Fruit fly (Drosophila melanogaster) whole organism, embryonic: ENCODE data around the gene CG12990.

Experiments used
- Abd-B ChIP-seq: fragments of 200-800 bp; sonication (Bioruptor generic); optimal IDR thresholded peaks from 2 replicates; lab custom pipeline; 2018; ENCODE audit warnings: missing biosample characterization, mild to moderate bottlenecking, missing genetic modification characterization, moderate library complexity
- B-H2 ChIP-seq: fragments of 200-800 bp; sonication (Bioruptor generic); optimal IDR thresholded peaks from 2 replicates; lab custom pipeline; 2018; ENCODE audit warnings: missing biosample characterization, mild to moderate bottlenecking, missing genetic modification characterization
- CG11696 ChIP-seq: fragments of 200-800 bp; sonication (Bioruptor generic); IDR thresholded peaks from 2 replicates; pipeline ENCODE4 v1.3.6; 2022; ENCODE audit warnings: missing biosample characterization, missing genetic modification characterization
- CG1603 ChIP-seq: fragments of 200-800 bp; sonication (Bioruptor generic); optimal IDR thresholded peaks from 2 replicates; lab custom pipeline; 2019; ENCODE audit warnings: missing biosample characterization, mild to moderate bottlenecking, missing genetic modification characterization, moderate library complexity
- CG17328 ChIP-seq: fragments of 200-800 bp; sonication (Bioruptor generic); IDR thresholded peaks from 2 replicates; pipeline ENCODE4 v1.3.6; 2022; ENCODE audit warnings: missing biosample characterization, missing genetic modification characterization
- CG17385 ChIP-seq: fragments of 200-800 bp; sonication (Bioruptor generic); optimal IDR thresholded peaks from 3 replicates; lab custom pipeline; 2018; ENCODE audit warnings: missing biosample characterization, mild to moderate bottlenecking, missing genetic modification characterization
- CG18619 ChIP-seq: fragments of 200-800 bp; sonication (Bioruptor generic); optimal IDR thresholded peaks from 3 replicates; lab custom pipeline; 2017; ENCODE audit warnings: missing biosample characterization, mild to moderate bottlenecking, missing genetic modification characterization
- CG2202 ChIP-seq: fragments of 200-800 bp; sonication (Bioruptor generic); optimal IDR thresholded peaks from 2 replicates; lab custom pipeline; 2018; ENCODE audit warnings: missing biosample characterization, mild to moderate bottlenecking, missing genetic modification characterization
- CG2712 ChIP-seq: fragments of 200-800 bp; optimal IDR thresholded peaks from 3 replicates; lab custom pipeline; 2019; ENCODE audit warnings: missing biosample characterization, mild to moderate bottlenecking, missing genetic modification characterization, moderate library complexity
- CG30431 ChIP-seq: fragments of 200-800 bp; sonication (Bioruptor generic); optimal IDR thresholded peaks from 2 replicates; lab custom pipeline; 2017; ENCODE audit warnings: missing biosample characterization, missing genetic modification characterization
- CG34422 ChIP-seq: fragments of 200-800 bp; sonication (Bioruptor generic); IDR thresholded peaks from 3 replicates; pipeline ENCODE4 v1.3.6; 2022; ENCODE audit warnings: missing biosample characterization, missing genetic modification characterization
- CG3995 ChIP-seq: fragments of 200-800 bp; sonication (Bioruptor generic); optimal IDR thresholded peaks from 3 replicates; lab custom pipeline; 2016; ENCODE audit warnings: missing biosample characterization, missing genetic modification characterization
- CG4617 ChIP-seq: fragments of 200-800 bp; sonication (Bioruptor generic); optimal IDR thresholded peaks from 3 replicates; lab custom pipeline; 2016; ENCODE audit warnings: missing biosample characterization, missing genetic modification characterization, borderline replicate concordance
- CG6683 ChIP-seq: fragments of 200-800 bp; sonication (Bioruptor generic); optimal IDR thresholded peaks from 2 replicates; lab custom pipeline; 2017; ENCODE audit warnings: missing biosample characterization, mild to moderate bottlenecking, missing genetic modification characterization, missing genetic modification reagents
- CG7556 ChIP-seq: fragments of 200-800 bp; sonication (Bioruptor generic); optimal IDR thresholded peaks from 2 replicates; lab custom pipeline; 2017; ENCODE audit warnings: missing biosample characterization, mild to moderate bottlenecking, missing genetic modification characterization
- CG7963 ChIP-seq: fragments of 200-800 bp; sonication (Bioruptor generic); IDR thresholded peaks from 3 replicates; pipeline ENCODE4 v1.3.6; 2022; ENCODE audit warnings: missing biosample characterization, missing genetic modification characterization; ENCODE audit not compliant: partially characterized antibody
- CG8765 ChIP-seq: fragments of 200-800 bp; sonication (Bioruptor generic); IDR thresholded peaks from 2 replicates; pipeline ENCODE4 v1.3.6; 2022; ENCODE audit warnings: missing biosample characterization, missing genetic modification characterization
- CG9609 ChIP-seq: fragments of 200-800 bp; sonication (Bioruptor generic); optimal IDR thresholded peaks from 3 replicates; lab custom pipeline; 2016; ENCODE audit warnings: missing biosample characterization, missing genetic modification characterization
- CG9727 ChIP-seq: fragments of 200-800 bp; sonication (Bioruptor generic); optimal IDR thresholded peaks from 3 replicates; lab custom pipeline; 2017; ENCODE audit warnings: missing biosample characterization, mild to moderate bottlenecking, missing genetic modification characterization
- CG9797 ChIP-seq: fragments of 200-800 bp; sonication (Bioruptor generic); optimal IDR thresholded peaks from 3 replicates; lab custom pipeline; 2018; ENCODE audit warnings: missing biosample characterization, mild to moderate bottlenecking, missing genetic modification characterization
- CG9932 ChIP-seq: fragments of 200-800 bp; sonication (Bioruptor generic); IDR thresholded peaks from 2 replicates; pipeline ENCODE4 v1.3.6; 2022; ENCODE audit warnings: missing biosample characterization, missing genetic modification characterization
- Hey ChIP-seq: fragments of 200-800 bp; sonication (Bioruptor generic); optimal IDR thresholded peaks from 3 replicates; lab custom pipeline; 2018; ENCODE audit warnings: missing biosample characterization, mild to moderate bottlenecking, missing genetic modification characterization
- Hr51 ChIP-seq, 2 experiments: fragments of 200-800 bp; sonication (Bioruptor generic); optimal IDR thresholded peaks; 2 replicates in 1 of 2; 3 replicates in 1 of 2; lab custom pipeline; 2016 to 2018; ENCODE audit warnings: missing biosample characterization in 2 of 2, missing genetic modification characterization in 2 of 2, mild to moderate bottlenecking in 1 of 2, moderate library complexity in 1 of 2
- Lpt ChIP-seq: fragments of >200 bp; optimal IDR thresholded peaks from 2 replicates; lab custom pipeline; 2018; ENCODE audit warnings: missing biosample characterization, missing genetic modification characterization
- MBD-R2 ChIP-seq: fragments of 200-800 bp; sonication (Bioruptor generic); IDR thresholded peaks from 2 replicates; pipeline ENCODE4 v1.3.6; 2022; ENCODE audit warnings: missing biosample characterization, missing genetic modification characterization
- MESR4 ChIP-seq: fragments of 200-800 bp; sonication (Bioruptor generic); optimal IDR thresholded peaks from 2 replicates; lab custom pipeline; 2018; ENCODE audit warnings: missing biosample characterization, mild to moderate bottlenecking, missing genetic modification characterization, moderate library complexity
- Med ChIP-seq: fragments of 200-800 bp; sonication (Bioruptor generic); peaks from one replicate; lab custom pipeline; 2016; ENCODE audit warnings: missing biosample characterization, missing genetic modification characterization, mild to moderate bottlenecking, inconsistent platforms, moderate library complexity
- Mes4 ChIP-seq: fragments of 200-800 bp; sonication (Bioruptor generic); optimal IDR thresholded peaks from 2 replicates; lab custom pipeline; 2016; ENCODE audit warnings: missing biosample characterization, missing genetic modification characterization
- PHDP ChIP-seq: fragments of 200-800 bp; sonication (Bioruptor generic); optimal IDR thresholded peaks from 3 replicates; lab custom pipeline; 2018; ENCODE audit warnings: missing biosample characterization, mild to moderate bottlenecking, missing genetic modification characterization, moderate library complexity
- Sox100B ChIP-seq: fragments of 200-800 bp; sonication (Bioruptor generic); optimal IDR thresholded peaks from 3 replicates; lab custom pipeline; 2018; ENCODE audit warnings: missing biosample characterization, mild to moderate bottlenecking, missing genetic modification characterization
- Ssrp ChIP-seq: fragments of 200-800 bp; sonication (Bioruptor generic); optimal IDR thresholded peaks from 2 replicates; lab custom pipeline; 2018; ENCODE audit warnings: missing biosample characterization, mild to moderate bottlenecking, missing genetic modification characterization, moderate library complexity
- Vsx1 ChIP-seq: fragments of 200-800 bp; sonication (Bioruptor generic); optimal IDR thresholded peaks from 2 replicates; lab custom pipeline; 2017; ENCODE audit warnings: missing biosample characterization, mild to moderate bottlenecking, missing genetic modification characterization, missing genetic modification reagents
- cas ChIP-seq: fragments of 200-800 bp; sonication (Bioruptor generic); IDR thresholded peaks from 2 replicates; pipeline ENCODE4 v1.3.6; 2022; ENCODE audit warnings: missing biosample characterization, missing genetic modification characterization
- ci ChIP-seq: fragments of 200-800 bp; sonication (Bioruptor generic); IDR thresholded peaks from 3 replicates; pipeline ENCODE4 v1.3.6; 2022; ENCODE audit warnings: missing biosample characterization, missing genetic modification characterization
- crc ChIP-seq: fragments of 200-800 bp; sonication (Bioruptor generic); optimal IDR thresholded peaks from 2 replicates; lab custom pipeline; 2016; ENCODE audit warnings: missing biosample characterization, missing genetic modification characterization
- dm ChIP-seq: fragments of 200-800 bp; sonication (Bioruptor generic); optimal IDR thresholded peaks from 3 replicates; lab custom pipeline; 2016; ENCODE audit warnings: missing biosample characterization, missing genetic modification characterization
- gce ChIP-seq: fragments of 200-800 bp; sonication (Bioruptor generic); IDR thresholded peaks from 3 replicates; pipeline ENCODE4 v1.3.6; 2022; ENCODE audit warnings: missing biosample characterization, missing genetic modification characterization
- gcm2 ChIP-seq: fragments of 200-800 bp; sonication (Bioruptor generic); optimal IDR thresholded peaks from 2 replicates; lab custom pipeline; 2016; ENCODE audit warnings: missing biosample characterization, missing genetic modification characterization
- gfzf ChIP-seq: fragments of 200-800 bp; sonication (Bioruptor generic); optimal IDR thresholded peaks from 2 replicates; lab custom pipeline; 2016; ENCODE audit warnings: missing biosample characterization, mild to moderate bottlenecking, missing genetic modification characterization, moderate library complexity
- ken ChIP-seq: fragments of 200-800 bp; sonication (Bioruptor generic); IDR thresholded peaks from 3 replicates; pipeline ENCODE4 v1.3.6; 2022; ENCODE audit warnings: missing biosample characterization, missing genetic modification characterization
- maf-S ChIP-seq: fragments of 200-800 bp; sonication (Bioruptor generic); optimal IDR thresholded peaks from 2 replicates; lab custom pipeline; 2016; ENCODE audit warnings: missing biosample characterization, missing genetic modification characterization
- otp ChIP-seq: fragments of 200-800 bp; sonication (Bioruptor generic); IDR thresholded peaks from 3 replicates; pipeline ENCODE4, ENCODE4 v1.3.6; 2022; ENCODE audit warnings: missing biosample characterization, missing genetic modification characterization
- p53 ChIP-seq: fragments of 200-800 bp; sonication (Bioruptor generic); optimal IDR thresholded peaks from 2 replicates; lab custom pipeline; 2016; ENCODE audit warnings: missing biosample characterization, missing genetic modification characterization
- pan ChIP-seq, 4 experiments: fragments of >200 bp in 3 of 4; fragments of 200-800 bp in 1 of 4; sonication (Bioruptor generic) in 1 of 4; optimal IDR thresholded peaks in 3 of 4; IDR thresholded peaks in 1 of 4; 2 replicates each; pipeline versions ENCODE4 v1.3.6 to Lab custom; 2017 to 2022; ENCODE audit warnings: missing biosample characterization in 2 of 4, missing genetic modification characterization in 2 of 4, mixed read lengths in 1 of 4
- psq ChIP-seq: fragments of 200-800 bp; sonication (Bioruptor generic); optimal IDR thresholded peaks from 2 replicates; lab custom pipeline; 2017; ENCODE audit warnings: missing biosample characterization, missing genetic modification characterization
- pum ChIP-seq: fragments of 200-800 bp; sonication (Bioruptor generic); optimal IDR thresholded peaks from 2 replicates; lab custom pipeline; 2016; ENCODE audit warnings: missing biosample characterization, missing genetic modification characterization
- pzg ChIP-seq: fragments of 200-800 bp; sonication (Bioruptor generic); optimal IDR thresholded peaks from 3 replicates; lab custom pipeline; 2018; ENCODE audit warnings: missing biosample characterization, mild to moderate bottlenecking, missing genetic modification characterization, moderate library complexity
- rib ChIP-seq: fragments of 200-800 bp; sonication (Bioruptor generic); IDR thresholded peaks from 2 replicates; pipeline ENCODE4 v1.3.6; 2022; ENCODE audit warnings: missing biosample characterization, missing genetic modification characterization
- scrt ChIP-seq: fragments of 200-800 bp; sonication (Bioruptor generic); optimal IDR thresholded peaks from 2 replicates; lab custom pipeline; 2018; ENCODE audit warnings: missing biosample characterization, mild to moderate bottlenecking, missing genetic modification characterization, moderate library complexity
- sna ChIP-seq: fragments of 200-800 bp; sonication (Bioruptor generic); IDR thresholded peaks from 2 replicates; pipeline ENCODE4 v1.3.6; 2022; ENCODE audit warnings: missing biosample characterization, missing genetic modification characterization; ENCODE audit not compliant: partially characterized antibody

The CG12990 gene

dm6 chrX:17657050-17657696, 14.5 kb downstream of the CG12990 start, which contains the start of gene beta-Spec (continued):
- TF ChIP-seq CG7556 (GFP tag; lab: Kevin White, UChicago) (no peak), sna (GFP tag; lab: Robert Waterston, UW) (no peak), ken (GFP tag; lab: Robert Waterston, UW) (no peak), maf-S (no peak), gfzf (GFP tag; lab: Kevin White, UChicago) (peak; percentile 56), p53 (GFP tag; lab: Kevin White, UChicago) (no peak), crc (GFP tag; lab: Kevin White, UChicago) (no peak), CG2202 (no peak), Sox100B (GFP tag; lab: Kevin White, UChicago) (no peak), CG9727 (GFP tag; lab: Kevin White, UChicago) (peak; percentile 26), CG7963 (no peak), CG18619 (GFP tag; lab: Kevin White, UChicago) (peak; percentile 3), CG1603 (peak; percentile 1), CG17328 (GFP tag; lab: Robert Waterston, UW) (no peak), Mes4 (GFP tag; lab: Kevin White, UChicago) (no peak), Hr51 (GFP tag; optimal IDR thresholded peaks at IDR 0.05; lab: Kevin White, UChicago) (no peak), CG11696 (GFP tag; lab: Robert Waterston, UW) (no peak), Abd-B (GFP tag; lab: Kevin White, UChicago) (peak; percentile 20), CG9932 (GFP tag; lab: Robert Waterston, UW) (0 out of 2 replicates have a peak, but pooled peaks have one; percentile 10), CG30431 (GFP tag; lab: Kevin White, UChicago) (no peak), CG2712 (tag; lab: Kevin White, UChicago) (peak; percentile 21), CG8765 (GFP tag; lab: Robert Waterston, UW) (no peak), gcm2 (GFP tag; lab: Kevin White, UChicago) (no peak), CG6683 (GFP tag; lab: Kevin White, UChicago) (no peak), Hey (no peak), Ssrp (no peak), rib (GFP tag; lab: Robert Waterston, UW) (no peak), dm (GFP tag; lab: Kevin White, UChicago) (no peak), MBD-R2 (peak; percentile 21; the same call in 1 of the 2 replicates)

- 0 out of 3 replicates have a peak, but pooled peaks have one; percentile 11 for TF ChIP-seq ci (GFP tag; lab: Robert Waterston, UW)
- no peak for TF ChIP-seq Lpt (GFP tag; lab: Kevin White, UChicago)
- no peak for TF ChIP-seq B-H2 (GFP tag; lab: Kevin White, UChicago)
- TF ChIP-seq Med (GFP tag; lab: Kevin White, UChicago): peak; percentile 66
- peak; percentile 2 for TF ChIP-seq CG9797
- TF ChIP-seq cas (GFP tag; lab: Robert Waterston, UW): no peak
- peak; percentile 2 for TF ChIP-seq CG4617 (GFP tag; lab: Kevin White, UChicago)
- no peak for TF ChIP-seq otp (GFP tag; lab: Robert Waterston, UW)
- TF ChIP-seq CG17385 (GFP tag; lab: Kevin White, UChicago): no peak
- no peak for TF ChIP-seq pan (optimal IDR thresholded peaks at IDR 0.05; lab: Kevin White, UChicago)
- no peak for TF ChIP-seq pan (GFP tag; optimal IDR thresholded peaks at IDR 0.05 in 1 of 2, IDR thresholded peaks at IDR 0.05 in 1 of 2)
- no peak for TF ChIP-seq PHDP (tag; lab: Kevin White, UChicago)
- no peak for TF ChIP-seq gce
- no peak for TF ChIP-seq pum (GFP tag; lab: Kevin White, UChicago)
- peak; percentile 70 for TF ChIP-seq CG3995 (GFP tag; lab: Kevin White, UChicago)
- peak; percentile 20 for TF ChIP-seq pzg
- peak; percentile 58 for TF ChIP-seq MBD-R2
- no peak for TF ChIP-seq CG9609 (GFP tag; lab: Kevin White, UChicago)
- TF ChIP-seq MESR4: peak; percentile 64
- TF ChIP-seq psq (GFP tag; lab: Kevin White, UChicago): no peak
- peak; percentile 86 for TF ChIP-seq scrt (GFP tag; lab: Kevin White, UChicago)
- TF ChIP-seq Vsx1 (GFP tag; lab: Kevin White, UChicago): no peak
- peak; percentile 56; the same call in 1 of the 3 replicates for TF ChIP-seq CG34422
- TF ChIP-seq, all 482 proteins: peak for 10
Measured at dm6 chrX:17656501-17656900, 15.2 kb downstream of the CG12990 start, which contains the start of gene IntS2. Gene IntS2, minus strand, starts transcription at chrX:17656818.
